Fruit fly (Drosophila melanogaster) whole organism, embryonic: Measurements from ENCODE around the gene CG4291.

Source experiments
- BEAF-32 ChIP-seq: fragments of 200-800 bp; sonication (Bioruptor generic); optimal IDR thresholded peaks from 3 replicates; lab custom pipeline; 2017; ENCODE audit warnings: missing biosample characterization, missing genetic modification characterization, mild to moderate bottlenecking, moderate library complexity, missing genetic modification reagents
- Bgb ChIP-seq: fragments of 200-800 bp; sonication (Bioruptor generic); IDR thresholded peaks from 2 replicates; pipeline ENCODE4 v1.3.6; 2022; ENCODE audit warnings: missing biosample characterization, missing genetic modification characterization; ENCODE audit not compliant: partially characterized antibody
- Blimp-1 ChIP-seq: fragments of 200-800 bp; sonication (Bioruptor generic); optimal IDR thresholded peaks from 3 replicates; lab custom pipeline; 2018; ENCODE audit warnings: missing biosample characterization, missing genetic modification characterization, mild to moderate bottlenecking, moderate library complexity, missing genetic modification reagents
- CG10366 ChIP-seq: fragments of 200-800 bp; sonication (Bioruptor generic); IDR thresholded peaks from 2 replicates; pipeline ENCODE4 v1.3.6; 2022; ENCODE audit warnings: missing biosample characterization, missing genetic modification characterization
- CG11695 ChIP-seq: fragments of 200-800 bp; sonication (Bioruptor generic); IDR thresholded peaks from 3 replicates; pipeline ENCODE4 v1.3.6; 2022; ENCODE audit warnings: missing biosample characterization, missing genetic modification characterization
- CG11696 ChIP-seq: fragments of 200-800 bp; sonication (Bioruptor generic); IDR thresholded peaks from 2 replicates; pipeline ENCODE4 v1.3.6; 2022; ENCODE audit warnings: missing biosample characterization, missing genetic modification characterization
- CG12769 ChIP-seq: fragments of 200-800 bp; sonication (Bioruptor generic); optimal IDR thresholded peaks from 2 replicates; lab custom pipeline; 2019; ENCODE audit warnings: missing biosample characterization, mild to moderate bottlenecking, missing genetic modification characterization, moderate library complexity
- CG13296 ChIP-seq: fragments of 200-800 bp; sonication (Bioruptor generic); optimal IDR thresholded peaks from 3 replicates; lab custom pipeline; 2018; ENCODE audit warnings: missing biosample characterization, mild to moderate bottlenecking, missing genetic modification characterization
- CG14441 ChIP-seq: fragments of 200-800 bp; sonication (Bioruptor generic); IDR thresholded peaks from 2 replicates; pipeline ENCODE4 v1.3.6; 2022; ENCODE audit warnings: missing biosample characterization, missing genetic modification characterization
- CG14965 ChIP-seq: fragments of 200-800 bp; sonication (Bioruptor generic); optimal IDR thresholded peaks from 2 replicates; lab custom pipeline; 2016; ENCODE audit warnings: missing biosample characterization, missing genetic modification characterization, borderline replicate concordance
- CG17359 ChIP-seq: fragments of 200-800 bp; sonication (Bioruptor generic); optimal IDR thresholded peaks from 3 replicates; lab custom pipeline; 2018; ENCODE audit warnings: missing biosample characterization, mild to moderate bottlenecking, missing genetic modification characterization, moderate library complexity
- CG17912 ChIP-seq: fragments of 200-800 bp; sonication (Bioruptor generic); optimal IDR thresholded peaks from 2 replicates; lab custom pipeline; 2018; ENCODE audit warnings: missing biosample characterization, mild to moderate bottlenecking, missing genetic modification characterization
- CG31441 ChIP-seq: fragments of 200-800 bp; sonication (Bioruptor generic); IDR thresholded peaks from 2 replicates; pipeline ENCODE4 v1.3.6; 2022; ENCODE audit warnings: missing biosample characterization, missing genetic modification characterization
- CG34224 ChIP-seq: fragments of 200-800 bp; sonication (Bioruptor generic); IDR thresholded peaks from 3 replicates; pipeline ENCODE4 v1.3.6; 2022; ENCODE audit warnings: missing biosample characterization, missing genetic modification characterization; ENCODE audit not compliant: partially characterized antibody
- CG3838 ChIP-seq: fragments of 200-800 bp; sonication (Bioruptor generic); optimal IDR thresholded peaks from 3 replicates; lab custom pipeline; 2016; ENCODE audit warnings: missing biosample characterization, missing genetic modification characterization
- CG4707 ChIP-seq: fragments of 200-800 bp; sonication (Bioruptor generic); optimal IDR thresholded peaks from 2 replicates; lab custom pipeline; 2018; ENCODE audit warnings: missing biosample characterization, mild to moderate bottlenecking, missing genetic modification characterization, moderate library complexity
- CG7372 ChIP-seq: fragments of 200-800 bp; sonication (Bioruptor generic); IDR thresholded peaks from 2 replicates; pipeline ENCODE4 v1.3.6; 2022; ENCODE audit warnings: missing biosample characterization, missing genetic modification characterization
- CG7786 ChIP-seq: fragments of 200-800 bp; sonication (Bioruptor generic); optimal IDR thresholded peaks from 2 replicates; lab custom pipeline; 2016; ENCODE audit warnings: missing biosample characterization, missing genetic modification characterization
- CG8478 ChIP-seq: fragments of >200 bp; optimal IDR thresholded peaks from 2 replicates; lab custom pipeline; 2018
- CHES-1-like ChIP-seq: fragments of 200-800 bp; sonication (Bioruptor generic); optimal IDR thresholded peaks from 2 replicates; lab custom pipeline; 2016; ENCODE audit warnings: missing biosample characterization, missing genetic modification characterization
- Dek ChIP-seq: fragments of 200-800 bp; sonication (Bioruptor generic); optimal IDR thresholded peaks from 3 replicates; lab custom pipeline; 2019; ENCODE audit warnings: missing biosample characterization, mild to moderate bottlenecking, missing genetic modification characterization, moderate library complexity
- Dip2 ChIP-seq: fragments of 200-800 bp; sonication (Bioruptor generic); IDR thresholded peaks from 2 replicates; pipeline ENCODE4 v1.3.6; 2022; ENCODE audit warnings: missing biosample characterization, missing genetic modification characterization
- Dll ChIP-seq: fragments of 200-800 bp; sonication (Bioruptor generic); IDR thresholded peaks from 4 replicates; pipeline ENCODE4 v1.3.6; 2022; ENCODE audit warnings: missing biosample characterization, missing genetic modification characterization; ENCODE audit not compliant: partially characterized antibody
- Ets65A ChIP-seq: fragments of 200-800 bp; sonication (Bioruptor generic); peaks from one replicate; lab custom pipeline; 2016; ENCODE audit warnings: missing biosample characterization, missing genetic modification characterization
- Hr39 ChIP-seq: fragments of >200 bp; optimal IDR thresholded peaks from 2 replicates; lab custom pipeline; 2017
- Hr51 ChIP-seq, 2 experiments: fragments of 200-800 bp; sonication (Bioruptor generic); optimal IDR thresholded peaks; 2 replicates in 1 of 2; 3 replicates in 1 of 2; lab custom pipeline; 2016 to 2018; ENCODE audit warnings: missing biosample characterization in 2 of 2, missing genetic modification characterization in 2 of 2, mild to moderate bottlenecking in 1 of 2, moderate library complexity in 1 of 2
- Mad ChIP-seq: fragments of 200-800 bp; sonication (Bioruptor generic); optimal IDR thresholded peaks from 2 replicates; lab custom pipeline; 2016; ENCODE audit warnings: missing biosample characterization, missing genetic modification characterization
- NFAT ChIP-seq: fragments of 200-800 bp; sonication (Bioruptor generic); IDR thresholded peaks from 2 replicates; pipeline ENCODE4 v1.3.6; 2022; ENCODE audit warnings: missing biosample characterization, missing genetic modification characterization
- Oaz ChIP-seq: fragments of 200-800 bp; sonication (Bioruptor generic); IDR thresholded peaks from 2 replicates; pipeline ENCODE4 v1.3.6; 2022; ENCODE audit warnings: missing biosample characterization, missing genetic modification characterization
- az2 ChIP-seq: fragments of 200-800 bp; sonication (Bioruptor generic); optimal IDR thresholded peaks from 3 replicates; lab custom pipeline; 2016; ENCODE audit warnings: missing biosample characterization, missing genetic modification characterization
- corto ChIP-seq: fragments of 200-800 bp; sonication (Bioruptor generic); optimal IDR thresholded peaks from 2 replicates; lab custom pipeline; 2016; ENCODE audit warnings: missing biosample characterization, mild to moderate bottlenecking, missing genetic modification characterization, moderate library complexity
- cwo ChIP-seq: fragments of 200-800 bp; sonication (Bioruptor generic); optimal IDR thresholded peaks from 3 replicates; lab custom pipeline; 2017; ENCODE audit warnings: missing biosample characterization, missing genetic modification characterization, mild to moderate bottlenecking, moderate library complexity, missing genetic modification reagents
- dm ChIP-seq: fragments of 200-800 bp; sonication (Bioruptor generic); optimal IDR thresholded peaks from 3 replicates; lab custom pipeline; 2016; ENCODE audit warnings: missing biosample characterization, missing genetic modification characterization
- dpn ChIP-seq, 2 experiments: fragments of 200-800 bp; sonication (Bioruptor generic); optimal IDR thresholded peaks; 3 replicates each; lab custom pipeline; 2016; ENCODE audit warnings: missing biosample characterization in 2 of 2, missing genetic modification characterization in 2 of 2
- eve ChIP-seq, 2 experiments: fragments of >200 bp; optimal IDR thresholded peaks; 2 replicates each; lab custom pipeline; 2017; ENCODE audit warnings: missing biosample characterization in 2 of 2, missing genetic modification characterization in 2 of 2
- gce ChIP-seq: fragments of 200-800 bp; sonication (Bioruptor generic); IDR thresholded peaks from 3 replicates; pipeline ENCODE4 v1.3.6; 2022; ENCODE audit warnings: missing biosample characterization, missing genetic modification characterization
- gsb-n ChIP-seq: fragments of 200-800 bp; sonication (Bioruptor generic); optimal IDR thresholded peaks from 3 replicates; lab custom pipeline; 2018; ENCODE audit warnings: missing biosample characterization, mild to moderate bottlenecking, missing genetic modification characterization
- gt ChIP-seq: fragments of 200-800 bp; sonication (Bioruptor generic); IDR thresholded peaks from 2 replicates; pipeline ENCODE4 v1.3.6; 2022; ENCODE audit warnings: missing biosample characterization, missing genetic modification characterization
- hb ChIP-seq: fragments of 200-800 bp; sonication (Bioruptor generic); IDR thresholded peaks from 3 replicates; pipeline ENCODE4 v1.3.6; 2022; ENCODE audit warnings: missing biosample characterization, missing genetic modification characterization; ENCODE audit not compliant: partially characterized antibody
- her ChIP-seq: fragments of 200-800 bp; sonication (Bioruptor generic); optimal IDR thresholded peaks from 2 replicates; lab custom pipeline; 2016; ENCODE audit warnings: missing biosample characterization, missing genetic modification characterization
- kay ChIP-seq: fragments of 200-800 bp; sonication (Bioruptor generic); optimal IDR thresholded peaks from 2 replicates; lab custom pipeline; 2016; ENCODE audit warnings: missing biosample characterization, missing genetic modification characterization
- lola ChIP-seq, 3 experiments: fragments of >200 bp in 2 of 3; fragments of 200-800 bp in 1 of 3; sonication (Bioruptor generic) in 1 of 3; optimal IDR thresholded peaks; 2 replicates each; lab custom pipeline; 2017 to 2019; ENCODE audit warnings: missing biosample characterization in 3 of 3, missing genetic modification characterization in 3 of 3, mild to moderate bottlenecking in 1 of 3, moderate library complexity in 1 of 3
- mirr ChIP-seq: fragments of 200-800 bp; sonication (Bioruptor generic); optimal IDR thresholded peaks from 3 replicates; lab custom pipeline; 2018; ENCODE audit warnings: missing biosample characterization, mild to moderate bottlenecking, missing genetic modification characterization
- nau ChIP-seq: fragments of 200-800 bp; sonication (Bioruptor generic); optimal IDR thresholded peaks from 3 replicates; lab custom pipeline; 2017; ENCODE audit warnings: missing biosample characterization, mild to moderate bottlenecking, missing genetic modification characterization, missing genetic modification reagents
- row ChIP-seq: fragments of 200-800 bp; sonication (Bioruptor generic); IDR thresholded peaks from 3 replicates; pipeline ENCODE4 v1.3.6; 2022; ENCODE audit warnings: missing biosample characterization, missing genetic modification characterization
- scrt ChIP-seq: fragments of 200-800 bp; sonication (Bioruptor generic); optimal IDR thresholded peaks from 2 replicates; lab custom pipeline; 2018; ENCODE audit warnings: missing biosample characterization, mild to moderate bottlenecking, missing genetic modification characterization, moderate library complexity
- sug ChIP-seq: fragments of 200-800 bp; optimal IDR thresholded peaks from 2 replicates; lab custom pipeline; 2019; ENCODE audit warnings: missing biosample characterization, mild to moderate bottlenecking, missing genetic modification characterization, moderate library complexity
- tup ChIP-seq: fragments of 200-800 bp; sonication (Bioruptor generic); optimal IDR thresholded peaks from 2 replicates; lab custom pipeline; 2016; ENCODE audit warnings: missing biosample characterization, mild to moderate bottlenecking, missing genetic modification characterization, moderate library complexity
- usp ChIP-seq: fragments of >200 bp; optimal IDR thresholded peaks from 2 replicates; lab custom pipeline; 2017; ENCODE audit warnings: missing biosample characterization, missing genetic modification characterization
- vfl ChIP-seq: fragments of 200-800 bp; sonication (Bioruptor generic); optimal IDR thresholded peaks from 2 replicates; lab custom pipeline; 2016; ENCODE audit warnings: missing biosample characterization, missing genetic modification characterization
- zfh2 ChIP-seq: fragments of 200-800 bp; sonication (Bioruptor generic); optimal IDR thresholded peaks from 2 replicates; lab custom pipeline; 2016; ENCODE audit warnings: missing biosample characterization, missing genetic modification characterization

CG4291 gene

dm6 chr2L:865851-866250, 13.3 kb upstream of the CG4291 start (continued):
- TF ChIP-seq CG4707 (GFP tag; lab: Kevin White, UChicago) = peak; percentile 93
- peak; percentile 92 for TF ChIP-seq scrt (GFP tag; lab: Kevin White, UChicago)
- TF ChIP-seq lola (GFP tag; optimal IDR thresholded peaks at IDR 0.05; lab: Kevin White, UChicago) = peak in 1 of 3 experiments; percentile 93
- TF ChIP-seq vfl = peak; percentile 95
- TF ChIP-seq dm = peak; percentile 87
- peak; percentile 92 for TF ChIP-seq nau (GFP tag; lab: Kevin White, UChicago)
- TF ChIP-seq CG14965 (GFP tag; lab: Kevin White, UChicago) = peak; percentile 72
- peak; percentile 96 for TF ChIP-seq CG10366 (GFP tag; lab: Robert Waterston, UW)
- peak; percentile 96 for TF ChIP-seq gsb-n (tag; lab: Kevin White, UChicago)
- TF ChIP-seq Dll (GFP tag; lab: Robert Waterston, UW) = no peak
- TF ChIP-seq Dek (tag; lab: Kevin White, UChicago) = peak; percentile 96
- peak; percentile 94 for TF ChIP-seq CG7786 (GFP tag; lab: Kevin White, UChicago)
- peak; percentile 77 for TF ChIP-seq mirr (GFP tag; lab: Kevin White, UChicago)
- peak; percentile 98 for TF ChIP-seq corto (GFP tag; lab: Kevin White, UChicago)
- no peak for TF ChIP-seq CG8478 (lab: Kevin White, UChicago)
- peak; percentile 93 for TF ChIP-seq cwo (GFP tag; lab: Kevin White, UChicago)
- TF ChIP-seq CG14441 (GFP tag; lab: Robert Waterston, UW) = peak; percentile 97
- peak; percentile 94 for TF ChIP-seq CG13296 (GFP tag; lab: Kevin White, UChicago)
- peak; percentile 95 for TF ChIP-seq zfh2 (GFP tag; lab: Kevin White, UChicago)
- peak; percentile 93 for TF ChIP-seq Oaz (GFP tag; lab: Robert Waterston, UW)
- TF ChIP-seq eve (GFP tag; optimal IDR thresholded peaks at IDR 0.05; lab: Kevin White, UChicago) = peak in 1 of 2 experiments; percentile 85
- TF ChIP-seq row = peak; percentile 95
- peak; percentile 97 for TF ChIP-seq gce (GFP tag; lab: Robert Waterston, UW)
- TF ChIP-seq CG17912 = peak; percentile 92
- TF ChIP-seq tup (GFP tag; lab: Kevin White, UChicago) = peak; percentile 91
- TF ChIP-seq CG7372 = peak; percentile 95
- peak; percentile 97 for TF ChIP-seq CG31441 (GFP tag; lab: Robert Waterston, UW)
- peak; percentile 98 for TF ChIP-seq CG17359 (tag; lab: Kevin White, UChicago)
- TF ChIP-seq CG11695 (GFP tag; lab: Robert Waterston, UW) = peak; percentile 94
- peak; percentile 81 for TF ChIP-seq gt (GFP tag; lab: Robert Waterston, UW)
- TF ChIP-seq Ets65A (GFP tag; lab: Kevin White, UChicago) = peak; percentile 99
- peak; percentile 95 for TF ChIP-seq Blimp-1 (GFP tag; lab: Kevin White, UChicago)
- peak; percentile 91 for TF ChIP-seq sug (tag; lab: Kevin White, UChicago)
- no peak for TF ChIP-seq Hr39 (lab: Kevin White, UChicago)
- TF ChIP-seq CG3838 (GFP tag; lab: Kevin White, UChicago) = peak; percentile 88
- TF ChIP-seq BEAF-32 (GFP tag; lab: Kevin White, UChicago) = peak; percentile 7
- TF ChIP-seq kay (GFP tag; lab: Kevin White, UChicago) = peak; percentile 88
- no peak for TF ChIP-seq usp
- TF ChIP-seq Bgb = no peak
- TF ChIP-seq Mad = peak; percentile 96
- peak; percentile 98 for TF ChIP-seq CG12769
- TF ChIP-seq NFAT (GFP tag; lab: Robert Waterston, UW) = peak; percentile 95
- peak; percentile 63 for TF ChIP-seq Dip2 (GFP tag; lab: Robert Waterston, UW)
- TF ChIP-seq her (GFP tag; lab: Kevin White, UChicago) = peak; percentile 91
- peak; percentile 80 for TF ChIP-seq CG11696 (GFP tag; lab: Robert Waterston, UW)
- no peak for TF ChIP-seq hb (GFP tag; lab: Robert Waterston, UW)
- no peak for TF ChIP-seq CG34224
- peak; percentile 92 for TF ChIP-seq CHES-1-like (GFP tag; lab: Kevin White, UChicago)
- TF ChIP-seq Hr51 (GFP tag; optimal IDR thresholded peaks at IDR 0.05; lab: Kevin White, UChicago) = peak; percentile 94 to 97
- peak; percentile 96 for TF ChIP-seq az2
- TF ChIP-seq dpn (GFP tag; optimal IDR thresholded peaks at IDR 0.05; lab: Kevin White, UChicago) = peak; percentile 97 to 98
